Worm (Caenorhabditis elegans) whole organism, mixed stage, embryonic: ENCODE data around the gene F28H6.7.

ENCODE experiments used
- M03D4.4 ChIP-seq: sonication (generic microtip); optimal IDR thresholded peaks from 2 replicates; lab custom pipeline; 2017; ENCODE audit warnings: mild to moderate bottlenecking, missing genetic modification characterization, missing compliant biosample characterization
- bed-3 ChIP-seq: fragments of 200-800 bp; sonication (Bioruptor generic); optimal IDR thresholded peaks from 3 replicates; lab custom pipeline; 2018; ENCODE audit warnings: mild to moderate bottlenecking, missing genetic modification characterization, moderate library complexity, missing compliant biosample characterization
- blmp-1 ChIP-seq: fragments of 150-350 bp; optimal IDR thresholded peaks from 2 replicates; lab custom pipeline; 2014; ENCODE audit warnings: missing biosample characterization, missing genetic modification characterization
- ceh-39 ChIP-seq: fragments of 150-350 bp; optimal IDR thresholded peaks from 2 replicates; lab custom pipeline; 2014; ENCODE audit warnings: missing biosample characterization, missing genetic modification characterization
- ceh-43 ChIP-seq: fragments of 200-800 bp; sonication (Bioruptor generic); optimal IDR thresholded peaks from 2 replicates; lab custom pipeline; 2018; ENCODE audit warnings: mild to moderate bottlenecking, missing genetic modification characterization, moderate library complexity, missing compliant biosample characterization
- ceh-83 ChIP-seq: fragments of 200-800 bp; sonication (Bioruptor generic); optimal IDR thresholded peaks from 2 replicates; lab custom pipeline; 2018; ENCODE audit warnings: mild to moderate bottlenecking, missing genetic modification characterization, missing compliant biosample characterization
- ces-1 ChIP-seq: fragments of 150-350 bp; optimal IDR thresholded peaks from 2 replicates; lab custom pipeline; 2014; ENCODE audit warnings: missing biosample characterization, missing genetic modification reagents, missing genetic modification characterization
- cnd-1 ChIP-seq: fragments of 200-800 bp; sonication (Bioruptor generic); optimal IDR thresholded peaks from 2 replicates; lab custom pipeline; 2018; ENCODE audit warnings: mild to moderate bottlenecking, missing genetic modification characterization, missing compliant biosample characterization
- drap-1 ChIP-seq: fragments of 200-800 bp; sonication (Bioruptor generic); optimal IDR thresholded peaks from 3 replicates; lab custom pipeline; 2018; ENCODE audit warnings: mild to moderate bottlenecking, missing genetic modification characterization, missing compliant biosample characterization
- elt-1 ChIP-seq: sonication (generic microtip); optimal IDR thresholded peaks from 2 replicates; lab custom pipeline; 2017; ENCODE audit warnings: missing genetic modification characterization, mild to moderate bottlenecking, missing compliant biosample characterization, antibody characterized with exemption, moderate library complexity, borderline replicate concordance; ENCODE audit not compliant: insufficient read depth
- elt-3 ChIP-seq: fragments of 150-350 bp; optimal IDR thresholded peaks from 2 replicates; lab custom pipeline; 2014; ENCODE audit warnings: missing biosample characterization, missing genetic modification characterization
- flh-1 ChIP-seq: fragments of 200-800 bp; sonication (Bioruptor generic); optimal IDR thresholded peaks from 2 replicates; lab custom pipeline; 2018; ENCODE audit warnings: mild to moderate bottlenecking, missing genetic modification characterization, moderate library complexity, missing compliant biosample characterization
- ham-2 ChIP-seq: fragments of 200-800 bp; sonication (Bioruptor generic); optimal IDR thresholded peaks from 2 replicates; lab custom pipeline; 2018; ENCODE audit warnings: mild to moderate bottlenecking, missing genetic modification characterization, missing compliant biosample characterization
- hlh-1 ChIP-seq: fragments of 150-350 bp; optimal IDR thresholded peaks from 2 replicates; lab custom pipeline; 2014; ENCODE audit warnings: missing biosample characterization, missing genetic modification reagents, missing genetic modification characterization
- lin-13 ChIP-seq: fragments of 150-350 bp; optimal IDR thresholded peaks from 2 replicates; lab custom pipeline; 2014; ENCODE audit warnings: missing biosample characterization, missing genetic modification characterization
- lin-32 ChIP-seq: fragments of 200-800 bp; sonication (Bioruptor generic); optimal IDR thresholded peaks from 2 replicates; lab custom pipeline; 2018; ENCODE audit warnings: mild to moderate bottlenecking, missing genetic modification characterization, missing compliant biosample characterization
- lsy-2 ChIP-seq: fragments of 150-350 bp; optimal IDR thresholded peaks from 2 replicates; lab custom pipeline; 2014; ENCODE audit warnings: missing biosample characterization, missing genetic modification characterization
- mab-5 ChIP-seq: fragments of 150-350 bp; optimal IDR thresholded peaks from 2 replicates; lab custom pipeline; 2014; ENCODE audit warnings: missing biosample characterization, missing genetic modification characterization
- mep-1 ChIP-seq: fragments of 150-350 bp; optimal IDR thresholded peaks from 2 replicates; lab custom pipeline; 2017; ENCODE audit warnings: missing biosample characterization, missing genetic modification reagents, missing genetic modification characterization, inconsistent platforms
- mls-2 ChIP-seq: sonication (generic microtip); optimal IDR thresholded peaks from 2 replicates; lab custom pipeline; 2016; ENCODE audit warnings: mild to moderate bottlenecking, missing genetic modification characterization, moderate library complexity, missing compliant biosample characterization
- nhr-12 ChIP-seq: fragments of 150-350 bp; optimal IDR thresholded peaks from 2 replicates; lab custom pipeline; 2014; ENCODE audit warnings: missing biosample characterization, missing genetic modification characterization
- nhr-2 ChIP-seq: fragments of 150-350 bp; optimal IDR thresholded peaks from 2 replicates; lab custom pipeline; 2014; ENCODE audit warnings: missing biosample characterization, missing genetic modification characterization
- nhr-237 ChIP-seq: fragments of 150-350 bp; optimal IDR thresholded peaks from 2 replicates; lab custom pipeline; 2014; ENCODE audit warnings: missing biosample characterization, missing genetic modification characterization
- nhr-28 ChIP-seq: fragments of 150-350 bp; optimal IDR thresholded peaks from 2 replicates; lab custom pipeline; 2014; ENCODE audit warnings: missing biosample characterization, missing genetic modification characterization
- nhr-76 ChIP-seq: sonication (generic microtip); optimal IDR thresholded peaks from 2 replicates; lab custom pipeline; 2017; ENCODE audit warnings: missing biosample characterization, missing genetic modification characterization
- pha-4 ChIP-seq: fragments of 150-350 bp; optimal IDR thresholded peaks from 2 replicates; lab custom pipeline; 2018; ENCODE audit warnings: missing biosample characterization, missing genetic modification reagents, missing genetic modification characterization
- sem-2 ChIP-seq: fragments of 200-800 bp; sonication (Bioruptor generic); optimal IDR thresholded peaks from 2 replicates; lab custom pipeline; 2018; ENCODE audit warnings: mild to moderate bottlenecking, missing genetic modification characterization, missing compliant biosample characterization
- snpc-4 ChIP-seq: fragments of 150-350 bp; optimal IDR thresholded peaks from 2 replicates; lab custom pipeline; 2014; ENCODE audit warnings: missing biosample characterization, missing genetic modification characterization
- sptf-1 ChIP-seq: sonication (generic microtip); optimal IDR thresholded peaks from 2 replicates; lab custom pipeline; 2017; ENCODE audit warnings: mild to moderate bottlenecking, missing genetic modification characterization, moderate library complexity, missing compliant biosample characterization
- tbx-8 ChIP-seq: fragments of 200-800 bp; sonication (Bioruptor generic); optimal IDR thresholded peaks from 2 replicates; lab custom pipeline; 2018; ENCODE audit warnings: mild to moderate bottlenecking, missing genetic modification characterization, moderate library complexity, missing compliant biosample characterization
- unc-120 ChIP-seq: sonication (generic microtip); optimal IDR thresholded peaks from 2 replicates; lab custom pipeline; 2017; ENCODE audit warnings: missing genetic modification characterization, missing compliant biosample characterization; ENCODE audit not compliant: poor library complexity, severe bottlenecking
- unc-39 ChIP-seq: fragments of 150-350 bp; optimal IDR thresholded peaks from 2 replicates; lab custom pipeline; 2014; ENCODE audit warnings: missing biosample characterization, missing genetic modification characterization
- unc-62 ChIP-seq: fragments of 150-350 bp; optimal IDR thresholded peaks from 2 replicates; lab custom pipeline; 2014; ENCODE audit warnings: missing biosample characterization, missing genetic modification reagents, missing genetic modification characterization
- zip-8 ChIP-seq: fragments of 150-350 bp; optimal IDR thresholded peaks from 2 replicates; lab custom pipeline; 2014; ENCODE audit warnings: missing biosample characterization, missing genetic modification characterization
- ztf-11 ChIP-seq: fragments of 150-350 bp; optimal IDR thresholded peaks from 2 replicates; lab custom pipeline; 2014; ENCODE audit warnings: missing biosample characterization, missing genetic modification characterization

F28H6.7 gene

ce11 chrX:14115480-14116161, at the start of gene F28H6.7:
Gene F28H6.7, plus strand, starts transcription at chrX:14116111.
- peak; percentile 32 for TF ChIP-seq ztf-11 (tag; lab: Kevin White, UChicago)
- peak; percentile 95 for TF ChIP-seq M03D4.4
- TF ChIP-seq sem-2 (GFP tag; lab: Kevin White, UChicago) = peak; percentile 89
- no peak for TF ChIP-seq unc-39 (tag; lab: Kevin White, UChicago)
- peak; percentile 40 for TF ChIP-seq unc-62 (GFP tag; lab: Kevin White, UChicago)
- TF ChIP-seq ces-1 (GFP tag; lab: Kevin White, UChicago) = no peak
- TF ChIP-seq lin-13 = peak; percentile 39
- TF ChIP-seq blmp-1 (tag; lab: Kevin White, UChicago) = peak; percentile 76
- TF ChIP-seq drap-1 = peak; percentile 93
- TF ChIP-seq mab-5 = no peak
- TF ChIP-seq ceh-83 = peak; percentile 97
- TF ChIP-seq ceh-39 (tag; lab: Kevin White, UChicago) = no peak
- TF ChIP-seq nhr-2 = no peak
- TF ChIP-seq zip-8 (tag; lab: Kevin White, UChicago) = no peak
- peak; percentile 90 for TF ChIP-seq lin-32 (GFP tag; lab: Kevin White, UChicago)
- TF ChIP-seq unc-120 (tag; lab: Kevin White, UChicago) = peak; percentile 90
- no peak for TF ChIP-seq nhr-28 (tag; lab: Kevin White, UChicago)
- TF ChIP-seq ceh-43 (GFP tag; lab: Kevin White, UChicago) = peak; percentile 91
- TF ChIP-seq ham-2 (GFP tag; lab: Kevin White, UChicago) = peak; percentile 82
- no peak for TF ChIP-seq nhr-12 (tag; lab: Kevin White, UChicago)
- TF ChIP-seq mep-1 (tag; lab: Kevin White, UChicago) = no peak
- TF ChIP-seq flh-1 (GFP tag; lab: Kevin White, UChicago) = peak; percentile 82
- TF ChIP-seq cnd-1 (tag; lab: Kevin White, UChicago) = peak; percentile 95
- TF ChIP-seq tbx-8 = peak; percentile 89
- peak; percentile 51 for TF ChIP-seq hlh-1 (tag; lab: Kevin White, UChicago)
- no peak for TF ChIP-seq nhr-76 (tag; lab: Kevin White, UChicago)
- peak; percentile 96 for TF ChIP-seq sptf-1 (tag; lab: Kevin White, UChicago)
- TF ChIP-seq lsy-2 (tag; lab: Kevin White, UChicago) = no peak
- TF ChIP-seq pha-4 = no peak
- TF ChIP-seq snpc-4 (tag; lab: Kevin White, UChicago) = no peak
- TF ChIP-seq bed-3 = peak; percentile 84
- no peak for TF ChIP-seq elt-3 (tag; lab: Kevin White, UChicago)
- no peak for TF ChIP-seq elt-1 (tag; lab: Kevin White, UChicago)
- TF ChIP-seq mls-2 (tag; lab: Kevin White, UChicago) = peak; percentile 97
- TF ChIP-seq nhr-237 (tag; lab: Kevin White, UChicago) = no peak

- TF ChIP-seq sem-2 (GFP tag; lab: Kevin White, UChicago) = no peak
- no peak for TF ChIP-seq unc-120 (tag; lab: Kevin White, UChicago)
- no peak for TF ChIP-seq pha-4
- no peak for TF ChIP-seq drap-1
- TF ChIP-seq tbx-8 = no peak
- no peak for TF ChIP-seq nhr-12 (tag; lab: Kevin White, UChicago)
- TF ChIP-seq elt-1 (tag; lab: Kevin White, UChicago) = no peak
- TF ChIP-seq, all 35 proteins: peak for 0
Observed at ce11 chrX:14067641-14068040, 48.3 kb upstream of the F28H6.7 start, which contains the start of gene lgc-21. Gene lgc-21, minus strand, starts transcription at chrX:14067984.

- TF ChIP-seq lin-13 (no peak), nhr-12 (tag; lab: Kevin White, UChicago) (no peak), unc-39 (tag; lab: Kevin White, UChicago) (no peak), blmp-1 (tag; lab: Kevin White, UChicago) (peak; percentile 52), zip-8 (tag; lab: Kevin White, UChicago) (peak; percentile 39)
Observed at ce11 chrX:14069528-14069927, 46.4 kb upstream of the F28H6.7 start.
